Worm (Caenorhabditis elegans): ENCODE measurements around the gene B0454.5.

ce11 chrII:2994590-2995392 is 43.9 kb upstream of the B0454.5 start:
- TF ChIP-seq hlh-6 (tag; optimal IDR thresholded peaks at IDR 0.05) (no peak), ceh-14 (tag; optimal IDR thresholded peaks at IDR 0.05) (no peak), zip-5 (tag; optimal IDR thresholded peaks at IDR 0.05) (no peak), nhr-11 (tag; optimal IDR thresholded peaks at IDR 0.05) (no peak), ceh-24 (tag; optimal IDR thresholded peaks at IDR 0.05) (no peak), rnt-1 (tag; optimal IDR thresholded peaks at IDR 0.05) (peak; percentile 23), ama-1 (optimal IDR thresholded peaks at IDR 0.05) (no peak), pha-4 (tag; optimal IDR thresholded peaks at IDR 0.05) (no peak), che-1 (tag; optimal IDR thresholded peaks at IDR 0.05) (no peak), ceh-9 (tag; optimal IDR thresholded peaks at IDR 0.05) (no peak), ttx-3 (tag; optimal IDR thresholded peaks at IDR 0.05) (no peak)
